Fruit fly (Drosophila melanogaster): ENCODE measurements around the gene Send2.

dm6 chr2L:14308661-14309060, 37.8 kb downstream of the Send2 start:
- TF ChIP-seq usp (GFP tag; optimal IDR thresholded peaks at IDR 0.05) (no peak), Dll (optimal IDR thresholded peaks at IDR 0.05) (no peak), pan (optimal IDR thresholded peaks at IDR 0.05) (no peak), psq (optimal IDR thresholded peaks at IDR 0.05) (no peak)
